Fruit fly (Drosophila melanogaster): ENCODE measurements around the gene CG11898.

dm6 chr3R:29157418-29158398 is 7.7 kb upstream of the CG11898 start, which contains the start of gene rdog:
- TF ChIP-seq CG5204 (GFP tag; optimal IDR thresholded peaks at IDR 0.05) = no peak
- TF ChIP-seq CG12768 (GFP tag; optimal IDR thresholded peaks at IDR 0.05) = peak; percentile 86
